Worm (Caenorhabditis elegans): ENCODE measurements around the gene sra-34.

The sra-34 gene

DNA sequence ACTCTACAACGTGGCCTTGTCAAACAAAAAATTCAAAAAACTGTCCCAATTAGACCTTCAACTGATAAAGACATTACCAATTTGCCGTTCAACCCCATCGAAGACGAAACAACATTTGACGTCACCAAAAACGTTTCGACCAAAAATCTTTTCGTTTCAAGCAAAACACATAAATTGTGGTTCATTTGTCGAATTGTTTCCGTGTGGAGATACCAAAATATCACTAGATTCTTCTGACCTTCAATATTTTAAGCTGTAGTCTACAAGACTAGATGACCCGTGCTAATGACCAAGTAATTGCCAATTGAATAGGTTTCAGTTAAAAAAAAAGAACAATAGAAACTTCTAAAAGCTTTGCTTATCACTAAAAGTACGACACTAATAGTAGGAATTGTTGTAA is 4.9 kb upstream of the sra-34 start:
- no peak for TF ChIP-seq hnd-1 (tag; optimal IDR thresholded peaks at IDR 0.05)
- TF ChIP-seq flt-1 (GFP tag; IDR thresholded peaks at IDR 0.05): no peak
- TF ChIP-seq ama-1 (optimal IDR thresholded peaks at IDR 0.05): no peak
- no peak for TF ChIP-seq ets-7 (tag; optimal IDR thresholded peaks at IDR 0.05)
- TF ChIP-seq sea-1 (GFP tag; conservative IDR thresholded peaks at IDR 0.05): no peak
- TF ChIP-seq pes-1 (GFP tag; IDR thresholded peaks at IDR 0.05): no peak
- no peak for TF ChIP-seq B0310.2 (tag; optimal IDR thresholded peaks at IDR 0.05)
- TF ChIP-seq scrt-1 (GFP tag; IDR thresholded peaks at IDR 0.05): no peak

ce11 chrII:4540631-4541030 is 2.8 kb downstream of the sra-34 start, which contains the start of gene sra-36:
TSS of gene sra-36 (minus strand) at chrII:4540731.
- no peak for TF ChIP-seq tra-4 (tag; optimal IDR thresholded peaks at IDR 0.05)
- TF ChIP-seq hnd-1 (tag; optimal IDR thresholded peaks at IDR 0.05): no peak
- TF ChIP-seq sea-1 (GFP tag; conservative IDR thresholded peaks at IDR 0.05): no peak
- no peak for TF ChIP-seq scrt-1 (GFP tag; IDR thresholded peaks at IDR 0.05)
- TF ChIP-seq pes-1 (GFP tag; IDR thresholded peaks at IDR 0.05): no peak
- no peak for TF ChIP-seq B0310.2 (tag; optimal IDR thresholded peaks at IDR 0.05)
- no peak for TF ChIP-seq ceh-36 (tag; optimal IDR thresholded peaks at IDR 0.05)
- TF ChIP-seq hmbx-1 (tag; optimal IDR thresholded peaks at IDR 0.05): no peak
- no peak for TF ChIP-seq flt-1 (GFP tag; IDR thresholded peaks at IDR 0.05)
- no peak for TF ChIP-seq hmg-4 (GFP tag; optimal IDR thresholded peaks at IDR 0.05)
- TF ChIP-seq ama-1 (optimal IDR thresholded peaks at IDR 0.05): no peak
- no peak for TF ChIP-seq tbx-37 (GFP tag; conservative IDR thresholded peaks at IDR 0.05)

DNA sequence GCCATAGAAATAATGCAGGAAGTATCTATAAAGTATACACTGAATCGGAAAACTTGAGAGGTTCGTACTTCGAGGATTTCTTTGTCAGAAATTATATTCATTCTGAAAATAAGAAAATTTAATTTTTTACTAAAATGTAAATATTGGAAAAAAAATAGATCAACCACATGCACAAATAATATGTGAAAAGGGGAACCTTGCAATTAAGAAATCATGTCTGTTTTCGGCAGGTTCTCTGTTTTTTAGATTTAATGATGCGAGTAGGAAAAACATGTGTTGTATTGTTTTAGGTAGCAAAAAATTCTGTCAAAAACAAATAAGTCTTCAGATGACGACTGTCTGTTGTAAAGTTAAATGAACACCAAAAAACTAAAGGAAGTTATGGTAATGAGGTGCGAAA is 6.3 kb downstream of the sra-34 start, which contains the start of gene sra-33:
Gene sra-33 (minus strand): TSS at position 101 of the 400 bp plus-strand sequence.
- TF ChIP-seq ama-1 (optimal IDR thresholded peaks at IDR 0.05) (no peak), hmg-4 (GFP tag; optimal IDR thresholded peaks at IDR 0.05) (no peak), hnd-1 (tag; optimal IDR thresholded peaks at IDR 0.05) (no peak), scrt-1 (GFP tag; IDR thresholded peaks at IDR 0.05) (no peak), ets-7 (tag; optimal IDR thresholded peaks at IDR 0.05) (no peak), hmbx-1 (tag; optimal IDR thresholded peaks at IDR 0.05) (no peak), tra-4 (tag; optimal IDR thresholded peaks at IDR 0.05) (no peak), tbx-11 (GFP tag; IDR thresholded peaks at IDR 0.05) (no peak), ceh-13 (GFP tag; optimal IDR thresholded peaks at IDR 0.05) (no peak)

- TF ChIP-seq scrt-1 (GFP tag; IDR thresholded peaks at IDR 0.05) (no peak), hmbx-1 (tag; optimal IDR thresholded peaks at IDR 0.05) (no peak), flt-1 (GFP tag; IDR thresholded peaks at IDR 0.05) (no peak), aly-1 (tag; optimal IDR thresholded peaks at IDR 0.05) (no peak), sea-1 (GFP tag; conservative IDR thresholded peaks at IDR 0.05) (no peak), tbx-37 (GFP tag; conservative IDR thresholded peaks at IDR 0.05) (no peak), tra-4 (tag; optimal IDR thresholded peaks at IDR 0.05) (no peak), ceh-13 (GFP tag; optimal IDR thresholded peaks at IDR 0.05) (no peak), ceh-36 (tag; optimal IDR thresholded peaks at IDR 0.05) (no peak), hmg-4 (GFP tag; optimal IDR thresholded peaks at IDR 0.05) (no peak), tbx-11 (GFP tag; IDR thresholded peaks at IDR 0.05) (no peak), B0310.2 (tag; optimal IDR thresholded peaks at IDR 0.05) (no peak), pes-1 (GFP tag; IDR thresholded peaks at IDR 0.05) (no peak)
These were observed 11.6 kb downstream of the sra-34 start, which contains the start of gene sra-32 for ce11 chrII:4531880-4532279. TSS of gene sra-32 (minus strand) at chrII:4531980.

DNA sequence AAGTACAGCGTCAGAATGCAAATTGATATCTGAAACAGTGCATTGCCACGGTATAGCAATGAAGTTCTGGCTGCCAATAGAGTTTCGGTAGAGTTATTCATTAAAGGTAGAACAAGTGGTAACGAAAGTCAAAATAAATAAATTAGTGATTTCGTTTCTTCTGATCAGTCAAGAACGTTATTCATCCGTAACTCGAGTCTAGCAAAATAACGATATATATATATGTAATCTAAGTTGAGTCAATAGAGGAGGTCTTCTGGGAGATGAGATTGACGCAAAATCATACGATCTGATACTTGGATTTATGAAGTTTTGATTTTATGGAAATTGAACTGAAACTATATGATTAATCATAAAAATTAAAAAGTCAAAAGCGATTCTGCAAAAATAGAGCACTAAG is 15.7 kb downstream of the sra-34 start, which contains the start of gene sra-35:
Gene sra-35 (minus strand): TSS at position 101 of the 400 bp plus-strand sequence.
- TF ChIP-seq ets-7 (tag; optimal IDR thresholded peaks at IDR 0.05) (no peak), hmbx-1 (tag; optimal IDR thresholded peaks at IDR 0.05) (no peak), tra-4 (tag; optimal IDR thresholded peaks at IDR 0.05) (no peak), scrt-1 (GFP tag; IDR thresholded peaks at IDR 0.05) (no peak), hnd-1 (tag; optimal IDR thresholded peaks at IDR 0.05) (no peak), sea-1 (GFP tag; conservative IDR thresholded peaks at IDR 0.05) (no peak), ceh-13 (GFP tag; optimal IDR thresholded peaks at IDR 0.05) (no peak), ceh-36 (tag; optimal IDR thresholded peaks at IDR 0.05) (no peak), F13C5.2 (tag; optimal IDR thresholded peaks at IDR 0.05) (no peak), hmg-4 (GFP tag; optimal IDR thresholded peaks at IDR 0.05) (no peak), aly-1 (tag; optimal IDR thresholded peaks at IDR 0.05) (no peak), ama-1 (optimal IDR thresholded peaks at IDR 0.05) (no peak), tbx-37 (GFP tag; conservative IDR thresholded peaks at IDR 0.05) (no peak), B0310.2 (tag; optimal IDR thresholded peaks at IDR 0.05) (no peak), pes-1 (GFP tag; IDR thresholded peaks at IDR 0.05) (no peak), flt-1 (GFP tag; IDR thresholded peaks at IDR 0.05) (no peak), tbx-11 (GFP tag; IDR thresholded peaks at IDR 0.05) (no peak)

- TF ChIP-seq hmg-4 (GFP tag; optimal IDR thresholded peaks at IDR 0.05) (no peak), aly-1 (tag; optimal IDR thresholded peaks at IDR 0.05) (no peak)
These were observed 18.3 kb downstream of the sra-34 start for ce11 chrII:4525185-4525584.

DNA sequence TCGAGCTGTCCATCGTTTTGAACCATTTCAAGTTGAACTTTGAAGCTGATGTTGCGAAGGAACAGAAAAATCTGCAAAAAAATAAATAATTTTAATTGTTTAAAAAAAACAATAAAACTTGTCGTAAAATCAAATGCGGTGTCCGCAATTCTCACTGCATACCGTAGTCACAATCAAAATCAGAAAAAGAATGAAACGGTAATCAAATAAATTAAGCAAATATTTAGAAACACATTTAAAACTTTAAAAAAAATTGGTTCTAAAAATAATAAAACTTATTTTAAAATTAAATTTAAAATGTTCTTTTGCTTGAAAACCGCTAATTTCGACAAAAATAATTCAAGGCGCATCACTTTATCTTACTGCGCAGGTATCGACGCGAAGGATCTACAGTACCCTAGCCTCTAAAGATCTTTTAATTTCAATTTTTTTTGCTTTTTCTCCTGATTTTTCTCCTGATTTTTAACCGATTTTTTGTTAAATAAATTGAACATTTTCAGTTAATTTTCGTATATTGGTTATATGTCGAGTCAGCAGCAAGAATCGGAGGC is 20.3 kb downstream of the sra-34 start, which contains the start of the genes B0304.4 and B0304.2:
Gene B0304.4 (minus strand): TSS at position 101 of the 551 bp plus-strand sequence.
Gene B0304.2 (plus strand): TSS at position 501 of the 551 bp plus-strand sequence.
- TF ChIP-seq ceh-13 (GFP tag; optimal IDR thresholded peaks at IDR 0.05): no peak
- no peak for TF ChIP-seq hnd-1 (tag; optimal IDR thresholded peaks at IDR 0.05)

ce11 chrII:4519976-4520594 is 23.4 kb downstream of the sra-34 start:
- TF ChIP-seq B0310.2 (tag; optimal IDR thresholded peaks at IDR 0.05): no peak
